Worm (Caenorhabditis elegans) whole organism, L2 larva: ENCODE data around the gene lbp-9.

ENCODE experiments used
- R02D3.7 ChIP-seq: fragments of 150-350 bp; optimal IDR thresholded peaks from 2 replicates; lab custom pipeline; 2014; ENCODE audit warnings: missing biosample characterization, missing genetic modification characterization
- Y55F3AM.14 ChIP-seq: fragments of 200-800 bp; sonication (Bioruptor generic); optimal IDR thresholded peaks from 2 replicates; lab custom pipeline; 2018; ENCODE audit warnings: mild to moderate bottlenecking, missing genetic modification characterization, missing compliant biosample characterization
- egl-27 ChIP-seq: sonication (generic microtip); optimal IDR thresholded peaks from 3 replicates; lab custom pipeline; 2017; ENCODE audit warnings: missing biosample characterization, missing genetic modification reagents, missing genetic modification characterization
- elt-3 ChIP-seq: sonication (generic microtip); optimal IDR thresholded peaks from 2 replicates; lab custom pipeline; 2017; ENCODE audit warnings: missing biosample characterization, missing genetic modification characterization
- fos-1 ChIP-seq: fragments of 150-350 bp; optimal IDR thresholded peaks from 2 replicates; lab custom pipeline; 2014; ENCODE audit warnings: missing biosample characterization, missing genetic modification characterization
- lsy-2 ChIP-seq, 2 experiments: fragments of 150-350 bp in 1 of 2; sonication (generic microtip) in 1 of 2; optimal IDR thresholded peaks; 2 replicates each; lab custom pipeline; 2014 to 2017; ENCODE audit warnings: missing biosample characterization in 2 of 2, missing genetic modification characterization in 2 of 2
- nhr-12 ChIP-seq: fragments of 150-350 bp; optimal IDR thresholded peaks from 2 replicates; lab custom pipeline; 2014; ENCODE audit warnings: missing biosample characterization, missing genetic modification characterization
- nhr-129 ChIP-seq: fragments of 150-350 bp; optimal IDR thresholded peaks from 2 replicates; lab custom pipeline; 2014; ENCODE audit warnings: missing biosample characterization, missing genetic modification characterization
- nhr-23 ChIP-seq: fragments of 150-350 bp; optimal IDR thresholded peaks from 2 replicates; lab custom pipeline; 2014; ENCODE audit warnings: missing biosample characterization, missing genetic modification reagents, missing genetic modification characterization
- nhr-77 ChIP-seq: fragments of 150-350 bp; optimal IDR thresholded peaks from 2 replicates; lab custom pipeline; 2014; ENCODE audit warnings: missing biosample characterization, missing genetic modification characterization
- skn-1 ChIP-seq: sonication (generic microtip); optimal IDR thresholded peaks from 2 replicates; lab custom pipeline; 2017; ENCODE audit warnings: missing biosample characterization, missing genetic modification characterization
- zag-1 ChIP-seq: fragments of 150-350 bp; optimal IDR thresholded peaks from 2 replicates; lab custom pipeline; 2014; ENCODE audit warnings: missing biosample characterization, missing genetic modification characterization
- ztf-11 ChIP-seq: sonication (generic microtip); optimal IDR thresholded peaks from 2 replicates; lab custom pipeline; 2017; ENCODE audit warnings: missing biosample characterization, missing genetic modification characterization
- ztf-4 ChIP-seq: fragments of 150-350 bp; optimal IDR thresholded peaks from 2 replicates; lab custom pipeline; 2014; ENCODE audit warnings: missing biosample characterization, missing genetic modification characterization

DNA sequence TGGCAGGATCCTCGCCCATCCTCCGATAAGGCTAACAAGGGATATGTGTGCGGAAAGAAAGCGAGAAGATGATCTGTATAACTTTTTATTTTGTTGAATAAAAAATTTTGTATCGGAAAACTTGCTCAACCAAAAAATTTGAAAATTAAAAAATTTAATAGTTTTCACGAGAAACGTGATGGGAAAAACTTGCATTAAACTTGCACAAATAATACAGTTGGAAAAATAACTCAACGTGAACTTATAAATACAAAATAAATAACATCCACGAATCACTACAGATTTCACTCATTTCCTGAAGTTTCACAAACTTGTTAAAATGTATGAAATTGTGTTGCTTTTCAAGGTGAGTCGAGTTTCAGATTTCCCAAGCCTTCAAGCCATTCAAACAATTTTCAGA lies 30.8 kb downstream of the lbp-9 start, which contains the start of gene F36F12.7:
- TF ChIP-seq ztf-4, result no peak
- TF ChIP-seq Y55F3AM.14 (GFP tag; lab: Kevin White, UChicago), result no peak
- TF ChIP-seq nhr-23 (tag; lab: Kevin White, UChicago), result no peak
- TF ChIP-seq R02D3.7 (tag; lab: Kevin White, UChicago), result no peak
- TF ChIP-seq elt-3 (tag; lab: Kevin White, UChicago), result no peak
- no peak for TF ChIP-seq nhr-129 (tag; lab: Kevin White, UChicago)
- TF ChIP-seq ztf-11 (tag; lab: Kevin White, UChicago), result no peak
- TF ChIP-seq lsy-2 (tag; optimal IDR thresholded peaks at IDR 0.05; lab: Kevin White, UChicago), result no peak
- TF ChIP-seq skn-1, result no peak
- TF ChIP-seq nhr-12 (tag; lab: Kevin White, UChicago), result no peak
- TF ChIP-seq fos-1 (tag; lab: Kevin White, UChicago), result no peak
- no peak for TF ChIP-seq nhr-77 (tag; lab: Kevin White, UChicago)
- no peak for TF ChIP-seq egl-27 (tag; lab: Kevin White, UChicago)
- no peak for TF ChIP-seq zag-1 (tag; lab: Kevin White, UChicago)
